Fruit fly (Drosophila melanogaster) whole organism, embryonic: Measurements from ENCODE around the gene Ant2.

Source experiments
- CG1603 ChIP-seq: fragments of 200-800 bp; sonication (Bioruptor generic); optimal IDR thresholded peaks from 2 replicates; lab custom pipeline; 2019; ENCODE audit warnings: missing biosample characterization, mild to moderate bottlenecking, missing genetic modification characterization, moderate library complexity
- CG2889 ChIP-seq: fragments of 200-800 bp; sonication (Bioruptor generic); IDR thresholded peaks from 3 replicates; pipeline ENCODE4 v1.3.6; 2022; ENCODE audit warnings: missing biosample characterization, missing genetic modification characterization
- CG30020 ChIP-seq: fragments of 200-800 bp; optimal IDR thresholded peaks from 2 replicates; lab custom pipeline; 2019; ENCODE audit warnings: missing biosample characterization, mild to moderate bottlenecking, missing genetic modification characterization, moderate library complexity
- CG34224 ChIP-seq: fragments of 200-800 bp; sonication (Bioruptor generic); IDR thresholded peaks from 3 replicates; pipeline ENCODE4 v1.3.6; 2022; ENCODE audit warnings: missing biosample characterization, missing genetic modification characterization; ENCODE audit not compliant: partially characterized antibody
- CG4282 ChIP-seq: fragments of 200-800 bp; sonication (Bioruptor generic); optimal IDR thresholded peaks from 2 replicates; lab custom pipeline; 2016; ENCODE audit warnings: missing biosample characterization, missing genetic modification characterization
- CG8478 ChIP-seq: fragments of >200 bp; optimal IDR thresholded peaks from 2 replicates; lab custom pipeline; 2018
- bowl ChIP-seq: fragments of 200-800 bp; sonication (Bioruptor generic); IDR thresholded peaks from 2 replicates; pipeline ENCODE4 v1.3.6; 2022; ENCODE audit warnings: missing biosample characterization, missing genetic modification characterization
- dati ChIP-seq: fragments of 200-800 bp; sonication (Bioruptor generic); IDR thresholded peaks from 2 replicates; pipeline ENCODE4 v1.3.6; 2022; ENCODE audit warnings: missing biosample characterization, missing genetic modification characterization
- ham ChIP-seq: fragments of 200-800 bp; sonication (Bioruptor generic); IDR thresholded peaks from 2 replicates; pipeline ENCODE4 v1.3.6; 2022; ENCODE audit warnings: missing biosample characterization, missing genetic modification characterization
- oc ChIP-seq: fragments of 200-800 bp; sonication (Bioruptor generic); optimal IDR thresholded peaks from 2 replicates; lab custom pipeline; 2018; ENCODE audit warnings: missing biosample characterization, mild to moderate bottlenecking, missing genetic modification characterization, moderate library complexity
- trem ChIP-seq: fragments of 200-800 bp; optimal IDR thresholded peaks from 3 replicates; lab custom pipeline; 2019; ENCODE audit warnings: missing biosample characterization, mild to moderate bottlenecking, missing genetic modification characterization, moderate library complexity

- TF ChIP-seq CG4282 (GFP tag; lab: Kevin White, UChicago) (no peak), CG2889 (GFP tag; lab: Robert Waterston, UW) (no peak), oc (tag; lab: Kevin White, UChicago) (no peak), CG8478 (lab: Kevin White, UChicago) (no peak), CG1603 (tag; lab: Kevin White, UChicago) (no peak), bowl (GFP tag; lab: Robert Waterston, UW) (no peak), CG30020 (tag; lab: Kevin White, UChicago) (no peak), dati (GFP tag; lab: Robert Waterston, UW) (no peak), trem (tag; lab: Kevin White, UChicago) (no peak), ham (no peak), CG34224 (no peak)
Measured at dm6 chrX:10735682-10736353, 50.9 kb downstream of the Ant2 start.
